Worm (Caenorhabditis elegans) whole organism, L1 larva: ENCODE data around the gene Y7A5A.9.

Experiments used
- aha-1 ChIP-seq: fragments of 150-350 bp; optimal IDR thresholded peaks from 2 replicates; lab custom pipeline; 2014; ENCODE audit warnings: missing biosample characterization, missing genetic modification characterization
- alr-1 ChIP-seq: fragments of 200-800 bp; sonication (Bioruptor generic); optimal IDR thresholded peaks from 2 replicates; lab custom pipeline; 2018; ENCODE audit warnings: borderline replicate concordance, mild to moderate bottlenecking, missing genetic modification characterization, missing compliant biosample characterization
- aly-2 ChIP-seq: fragments of 150-350 bp; optimal IDR thresholded peaks from 2 replicates; lab custom pipeline; 2014; ENCODE audit warnings: missing biosample characterization, missing genetic modification characterization
- ceh-8 ChIP-seq: fragments of 200-800 bp; sonication (Bioruptor generic); optimal IDR thresholded peaks from 2 replicates; lab custom pipeline; 2018; ENCODE audit warnings: mild to moderate bottlenecking, missing genetic modification characterization, moderate library complexity, missing compliant biosample characterization
- ceh-82 ChIP-seq, 3 experiments: fragments of 150-350 bp in 1 of 3; sonication (generic microtip) in 2 of 3; optimal IDR thresholded peaks; 2 replicates each; lab custom pipeline; 2014 to 2017; ENCODE audit warnings: missing biosample characterization in 3 of 3, missing genetic modification characterization in 3 of 3
- efl-1 ChIP-seq, 4 experiments: fragments of 150-350 bp; optimal IDR thresholded peaks in 3 of 4; peaks in 1 of 4; 1 replicate in 1 of 4; 2 replicates in 3 of 4; lab custom pipeline; 2014; ENCODE audit warnings: missing biosample characterization in 2 of 4, missing genetic modification characterization in 2 of 4, missing genetic modification reagents in 2 of 4
- elt-2 ChIP-seq: sonication (generic microtip); optimal IDR thresholded peaks from 2 replicates; lab custom pipeline; 2016; ENCODE audit warnings: missing genetic modification characterization, mild to moderate bottlenecking, inconsistent platforms, missing compliant biosample characterization, missing genetic modification reagents
- ets-5 ChIP-seq: fragments of 200-800 bp; sonication (Bioruptor generic); IDR thresholded peaks from 2 replicates; pipeline ENCODE4 v1.3.6; 2022; ENCODE audit warnings: missing genetic modification characterization, missing compliant biosample characterization
- fkh-10 ChIP-seq: sonication (generic microtip); optimal IDR thresholded peaks from 2 replicates; lab custom pipeline; 2017; ENCODE audit warnings: missing biosample characterization, missing genetic modification reagents, missing genetic modification characterization
- grh-1 ChIP-seq: fragments of 200-800 bp; sonication (Bioruptor generic); IDR thresholded peaks from 2 replicates; pipeline ENCODE4 v1.3.6; 2022; ENCODE audit warnings: missing genetic modification reagents, missing genetic modification characterization, missing compliant biosample characterization
- hlh-17 ChIP-seq: fragments of 200-800 bp; sonication (Bioruptor generic); optimal IDR thresholded peaks from 2 replicates; lab custom pipeline; 2018; ENCODE audit warnings: missing genetic modification characterization, mild to moderate bottlenecking, missing compliant biosample characterization, moderate library complexity, borderline replicate concordance
- hlh-4 ChIP-seq: sonication (generic microtip); optimal IDR thresholded peaks from 2 replicates; lab custom pipeline; 2016; ENCODE audit warnings: mild to moderate bottlenecking, missing genetic modification characterization, missing compliant biosample characterization
- irx-1 ChIP-seq: sonication (generic microtip); optimal IDR thresholded peaks from 2 replicates; lab custom pipeline; 2016; ENCODE audit warnings: missing genetic modification characterization, missing compliant biosample characterization
- lir-3 ChIP-seq: sonication (generic microtip); optimal IDR thresholded peaks from 2 replicates; lab custom pipeline; 2016; ENCODE audit warnings: mild to moderate bottlenecking, missing genetic modification characterization, moderate library complexity, missing compliant biosample characterization; ENCODE audit not compliant: poor library complexity
- lsy-2 ChIP-seq, 2 experiments: fragments of 150-350 bp; optimal IDR thresholded peaks; 2 replicates each; lab custom pipeline; 2014; ENCODE audit warnings: missing biosample characterization in 2 of 2, missing genetic modification characterization in 2 of 2
- mdl-1 ChIP-seq, 2 experiments: fragments of 150-350 bp; optimal IDR thresholded peaks; 2 replicates each; lab custom pipeline; 2014 to 2017; ENCODE audit warnings: missing biosample characterization in 2 of 2, missing genetic modification characterization in 2 of 2, inconsistent platforms in 1 of 2
- mef-2 ChIP-seq: fragments of 150-350 bp; optimal IDR thresholded peaks from 2 replicates; lab custom pipeline; 2014; ENCODE audit warnings: missing biosample characterization, missing genetic modification characterization
- nhr-12 ChIP-seq: sonication (generic microtip); optimal IDR thresholded peaks from 2 replicates; lab custom pipeline; 2017; ENCODE audit warnings: missing biosample characterization, missing genetic modification characterization
- nhr-19 ChIP-seq: fragments of 200-800 bp; sonication (Bioruptor generic); conservative IDR thresholded peaks from 2 replicates; pipeline ENCODE4 v1.3.6; 2022; ENCODE audit warnings: missing genetic modification characterization, missing compliant biosample characterization
- nhr-28 ChIP-seq: fragments of 150-350 bp; optimal IDR thresholded peaks from 2 replicates; lab custom pipeline; 2014; ENCODE audit warnings: missing biosample characterization, missing genetic modification characterization
- nhr-47 ChIP-seq: sonication (generic microtip); optimal IDR thresholded peaks from 2 replicates; lab custom pipeline; 2016; ENCODE audit warnings: mild to moderate bottlenecking, missing genetic modification characterization, moderate library complexity, missing compliant biosample characterization
- pag-3 ChIP-seq: sonication (generic microtip); optimal IDR thresholded peaks from 2 replicates; lab custom pipeline; 2017; ENCODE audit warnings: missing genetic modification characterization, mild to moderate bottlenecking, missing compliant biosample characterization, antibody characterized with exemption, borderline replicate concordance; ENCODE audit not compliant: insufficient read depth
- pax-3 ChIP-seq: fragments of 200-800 bp; sonication (Bioruptor generic); optimal IDR thresholded peaks from 2 replicates; lab custom pipeline; 2018; ENCODE audit warnings: mild to moderate bottlenecking, missing genetic modification characterization, moderate library complexity, missing compliant biosample characterization
- pqm-1 ChIP-seq: sonication (generic microtip); optimal IDR thresholded peaks from 3 replicates; lab custom pipeline; 2017; ENCODE audit warnings: missing biosample characterization, missing genetic modification characterization
- rnt-1 ChIP-seq: sonication (generic microtip); optimal IDR thresholded peaks from 2 replicates; lab custom pipeline; 2016; ENCODE audit warnings: mild to moderate bottlenecking, missing genetic modification characterization, moderate library complexity, missing compliant biosample characterization
- snpc-4 ChIP-seq: fragments of 150-350 bp; optimal IDR thresholded peaks from 2 replicates; lab custom pipeline; 2014; ENCODE audit warnings: missing biosample characterization, missing genetic modification characterization
- sox-4 ChIP-seq: sonication (generic microtip); optimal IDR thresholded peaks from 2 replicates; lab custom pipeline; 2016; ENCODE audit warnings: missing genetic modification characterization, missing compliant biosample characterization
- swsn-7 ChIP-seq: sonication (generic microtip); optimal IDR thresholded peaks from 2 replicates; lab custom pipeline; 2016; ENCODE audit warnings: missing genetic modification characterization, missing compliant biosample characterization
- tlp-1 ChIP-seq: fragments of 150-350 bp; optimal IDR thresholded peaks from 2 replicates; lab custom pipeline; 2014; ENCODE audit warnings: missing biosample characterization, missing genetic modification characterization
- unc-30 ChIP-seq: sonication (generic microtip); optimal IDR thresholded peaks from 2 replicates; lab custom pipeline; 2017; ENCODE audit warnings: missing biosample characterization, missing genetic modification characterization
- vab-15 ChIP-seq: sonication (generic microtip); optimal IDR thresholded peaks from 2 replicates; lab custom pipeline; 2017; ENCODE audit warnings: missing genotype, mild to moderate bottlenecking, missing genetic modification characterization, missing compliant biosample characterization
- ztf-11 ChIP-seq, 2 experiments: sonication (generic microtip); optimal IDR thresholded peaks; 2 replicates each; lab custom pipeline; 2016 to 2017; ENCODE audit warnings: missing genetic modification characterization in 2 of 2, missing biosample characterization in 1 of 2, missing compliant biosample characterization in 1 of 2

Gene Y7A5A.9

DNA sequence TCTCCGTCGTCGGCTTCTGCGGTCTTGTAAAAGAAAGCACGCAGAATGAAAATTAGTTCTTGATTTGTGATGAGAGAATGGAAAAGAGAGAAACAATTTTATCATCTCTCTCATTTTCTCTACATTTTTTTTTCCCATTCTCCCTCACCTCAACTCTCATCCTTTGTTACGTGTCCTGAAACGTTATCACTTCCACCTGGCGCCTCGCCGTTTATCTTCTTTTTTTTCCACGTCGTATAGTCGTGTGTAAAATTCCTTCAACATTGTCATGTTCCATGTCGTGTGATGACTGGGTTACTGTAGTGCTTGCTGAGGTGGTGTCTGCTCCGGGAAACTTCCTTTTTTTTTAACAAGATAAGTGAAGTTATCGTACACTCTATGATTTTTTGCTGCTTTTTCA is 47.5 kb upstream of the Y7A5A.9 start (continued):
- peak; percentile 7; the same call in 1 of the 2 replicates for TF ChIP-seq nhr-19 (GFP tag; lab: Robert Waterston, UW)
- no peak for TF ChIP-seq aly-2
- TF ChIP-seq ceh-82 (tag; optimal IDR thresholded peaks at IDR 0.05; lab: Kevin White, UChicago), result no peak
- peak in 1 of 2 experiments; percentile 70 for TF ChIP-seq mdl-1 (tag; optimal IDR thresholded peaks at IDR 0.05; lab: Kevin White, UChicago)
- TF ChIP-seq ztf-11 (tag; optimal IDR thresholded peaks at IDR 0.05; lab: Kevin White, UChicago), result no peak
- no peak for TF ChIP-seq vab-15 (tag; lab: Kevin White, UChicago)

DNA sequence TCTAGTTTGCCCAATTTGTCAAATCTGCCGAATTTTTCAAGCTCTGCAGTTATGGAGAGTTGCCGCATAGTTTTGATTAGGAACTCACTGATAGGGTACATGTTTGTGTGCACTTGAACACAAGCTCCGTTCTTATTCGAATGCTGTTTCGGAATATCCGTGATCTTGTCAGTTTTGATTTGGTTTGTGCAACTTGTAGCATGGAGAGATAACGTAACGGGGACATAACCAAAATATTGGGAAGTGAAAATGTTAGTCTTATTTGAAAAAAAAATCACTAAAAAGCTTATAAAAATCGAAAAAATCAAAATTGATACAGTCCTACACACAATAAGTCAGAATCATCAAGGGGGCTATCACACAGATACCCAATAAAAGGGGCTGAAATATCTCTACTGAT is 44.9 kb upstream of the Y7A5A.9 start, which contains the start of gene Y7A5A.24:
Gene Y7A5A.24 (minus strand): TSS at position 101 of the 400 bp plus-strand sequence.
- no peak for TF ChIP-seq elt-2 (tag; lab: Kevin White, UChicago)
- no peak for TF ChIP-seq efl-1 (optimal IDR thresholded peaks at IDR 0.05; lab: Kevin White, UChicago)
- TF ChIP-seq efl-1 (GFP tag; optimal IDR thresholded peaks at IDR 0.05 in 1 of 2; lab: Kevin White, UChicago), result peak in 1 of 2 experiments; percentile 7
- TF ChIP-seq, all 84 proteins: peak for 1

DNA sequence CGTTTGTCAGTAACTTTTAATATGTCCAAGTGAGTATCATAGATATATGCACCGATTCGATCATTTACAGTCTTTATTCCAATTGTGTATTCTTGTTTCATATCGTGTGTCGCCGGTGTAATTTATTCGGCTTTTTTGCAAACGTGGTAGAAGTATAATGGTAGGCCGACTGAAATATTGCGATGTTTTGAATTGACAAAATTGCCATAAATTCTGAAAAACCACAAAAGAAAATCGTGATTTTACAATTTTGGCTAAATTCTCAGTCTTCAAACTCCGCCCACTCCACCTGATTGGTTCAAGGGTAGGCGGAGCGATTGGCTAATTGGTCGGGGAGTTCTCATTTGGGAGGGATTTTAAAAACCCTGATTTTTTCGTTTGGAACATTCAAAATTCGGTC is 42.4 kb upstream of the Y7A5A.9 start, which contains the start of gene Y7A5A.3:
Gene Y7A5A.3 (minus strand): TSS at position 101 of the 400 bp plus-strand sequence.
- TF ChIP-seq ceh-82 (tag; optimal IDR thresholded peaks at IDR 0.05; lab: Kevin White, UChicago) (no peak), alr-1 (no peak), pqm-1 (tag; lab: Kevin White, UChicago) (no peak), aha-1 (tag; lab: Kevin White, UChicago) (no peak), unc-30 (tag; lab: Kevin White, UChicago) (no peak), fkh-10 (GFP tag; lab: Kevin White, UChicago) (no peak), ets-5 (GFP tag; lab: Robert Waterston, UW) (no peak)

- TF ChIP-seq hlh-17 (GFP tag; lab: Kevin White, UChicago) (no peak), ceh-82 (tag; optimal IDR thresholded peaks at IDR 0.05; lab: Kevin White, UChicago) (no peak), snpc-4 (tag; lab: Kevin White, UChicago) (no peak), alr-1 (no peak), nhr-47 (tag; lab: Kevin White, UChicago) (no peak), nhr-12 (tag; lab: Kevin White, UChicago) (no peak), pag-3 (tag; lab: Kevin White, UChicago) (no peak), rnt-1 (no peak), ceh-8 (GFP tag; lab: Kevin White, UChicago) (no peak), ztf-11 (tag; optimal IDR thresholded peaks at IDR 0.05; lab: Kevin White, UChicago) (no peak), irx-1 (tag; lab: Kevin White, UChicago) (no peak), swsn-7 (tag; lab: Kevin White, UChicago) (no peak), pax-3 (tag; lab: Kevin White, UChicago) (no peak), mdl-1 (tag; optimal IDR thresholded peaks at IDR 0.05; lab: Kevin White, UChicago) (no peak), sox-4 (tag; lab: Kevin White, UChicago) (no peak), lsy-2 (tag; optimal IDR thresholded peaks at IDR 0.05; lab: Kevin White, UChicago) (no peak)
Measured at ce11 chrX:15786726-15787125, 40.2 kb upstream of the Y7A5A.9 start, which contains the start of gene Y7A5A.5. TSS of gene Y7A5A.5 (minus strand) at chrX:15786826.

- TF ChIP-seq lir-3 (tag; lab: Kevin White, UChicago) (no peak), nhr-12 (tag; lab: Kevin White, UChicago) (no peak), nhr-28 (tag; lab: Kevin White, UChicago) (no peak), alr-1 (no peak), hlh-4 (tag; lab: Kevin White, UChicago) (no peak), hlh-17 (GFP tag; lab: Kevin White, UChicago) (no peak), mef-2 (no peak), rnt-1 (no peak), grh-1 (no peak), tlp-1 (no peak)
Measured at ce11 chrX:15794977-15795376, 32.0 kb upstream of the Y7A5A.9 start, which contains the start of gene Y7A5A.10. TSS of gene Y7A5A.10 (minus strand) at chrX:15795077.
